Fruit fly (Drosophila melanogaster) whole organism, adult: ENCODE data around the gene GC.

Experiments used
- CG11617 ChIP-seq: fragments of 200-800 bp; sonication (Bioruptor generic); optimal IDR thresholded peaks from 2 replicates; lab custom pipeline; 2017; ENCODE audit warnings: mild to moderate bottlenecking, missing biosample characterization, missing genetic modification reagents, missing genetic modification characterization
- CG14711 ChIP-seq: fragments of 200-800 bp; sonication (Bioruptor generic); optimal IDR thresholded peaks from 2 replicates; lab custom pipeline; 2018; ENCODE audit warnings: missing biosample characterization, mild to moderate bottlenecking, missing genetic modification characterization, moderate library complexity
- CG1620 ChIP-seq: fragments of 200-800 bp; sonication (Bioruptor generic); optimal IDR thresholded peaks from 2 replicates; lab custom pipeline; 2016; ENCODE audit warnings: missing biosample characterization, missing genetic modification characterization
- CG7045 ChIP-seq: fragments of 200-800 bp; sonication (Bioruptor generic); optimal IDR thresholded peaks from 2 replicates; lab custom pipeline; 2017; ENCODE audit warnings: missing biosample characterization, mild to moderate bottlenecking, missing genetic modification characterization
- Clk ChIP-seq: fragments of 200-800 bp; sonication (Bioruptor generic); optimal IDR thresholded peaks from 2 replicates; lab custom pipeline; 2017; ENCODE audit warnings: missing biosample characterization, missing genetic modification characterization
- bab1 ChIP-seq: fragments of 200-800 bp; sonication (Bioruptor generic); optimal IDR thresholded peaks from 3 replicates; lab custom pipeline; 2019; ENCODE audit warnings: missing biosample characterization, mild to moderate bottlenecking, missing genetic modification characterization, moderate library complexity
- cic ChIP-seq: fragments of 200-800 bp; sonication (Bioruptor generic); optimal IDR thresholded peaks from 2 replicates; lab custom pipeline; 2017; ENCODE audit warnings: missing biosample characterization, mild to moderate bottlenecking, missing genetic modification characterization, moderate library complexity
- kay ChIP-seq: fragments of 200-800 bp; sonication (Bioruptor generic); peaks from one replicate; lab custom pipeline; 2016; ENCODE audit warnings: missing biosample characterization, missing genetic modification characterization, borderline replicate concordance
- pad ChIP-seq: fragments of 200-800 bp; sonication (Bioruptor generic); optimal IDR thresholded peaks from 3 replicates; lab custom pipeline; 2017; ENCODE audit warnings: missing biosample characterization, missing genetic modification characterization, mild to moderate bottlenecking, moderate library complexity, missing genetic modification reagents
- toe ChIP-seq: fragments of 200-800 bp; sonication (Bioruptor generic); optimal IDR thresholded peaks from 2 replicates; lab custom pipeline; 2016; ENCODE audit warnings: missing biosample characterization, missing genetic modification characterization

DNA sequence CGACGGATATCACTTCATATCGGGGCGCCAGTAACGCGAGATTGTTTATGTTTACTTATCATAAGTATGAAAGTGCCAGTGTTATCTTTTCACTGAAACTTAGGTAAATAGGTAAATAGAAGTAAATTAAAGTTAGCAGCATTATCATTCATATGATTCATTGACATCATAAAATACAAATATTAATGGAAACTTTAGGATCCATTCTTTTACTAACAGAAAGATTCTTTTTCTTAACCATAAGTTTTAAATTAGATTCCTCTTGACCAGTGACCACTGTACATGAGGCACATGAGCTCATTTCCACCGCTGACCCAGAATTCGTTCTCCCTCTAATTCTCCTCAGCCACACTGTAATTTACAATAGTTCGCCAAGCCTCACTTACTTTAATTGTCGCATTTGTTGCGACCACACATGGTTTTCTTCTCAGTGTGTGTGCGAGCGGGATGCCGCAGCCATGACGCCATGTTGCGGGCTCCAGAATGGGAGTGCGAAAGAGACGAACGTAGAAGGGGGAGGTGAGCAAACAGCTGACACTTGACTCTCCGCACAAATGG, 50.6 kb downstream of the GC start:
- TF ChIP-seq bab1 (GFP tag; lab: Kevin White, UChicago) (no peak), CG11617 (GFP tag; lab: Kevin White, UChicago) (no peak), toe (GFP tag; lab: Kevin White, UChicago) (no peak), cic (GFP tag; lab: Kevin White, UChicago) (no peak), kay (no peak), pad (GFP tag; lab: Kevin White, UChicago) (peak; percentile 82), CG7045 (GFP tag; lab: Kevin White, UChicago) (no peak), Clk (GFP tag; lab: Kevin White, UChicago) (no peak), CG1620 (no peak), CG14711 (tag; lab: Kevin White, UChicago) (no peak)
